Worm (Caenorhabditis elegans) whole organism, young adult: ENCODE results near the gene ncx-9.

Experiments
- B0261.1 ChIP-seq: sonication (generic microtip); optimal IDR thresholded peaks from 2 replicates; lab custom pipeline; 2016; ENCODE audit warnings: mild to moderate bottlenecking, missing genetic modification characterization, moderate library complexity, missing compliant biosample characterization
- C06A6.2 ChIP-seq: fragments of 200-800 bp; sonication (Bioruptor generic); conservative IDR thresholded peaks from 2 replicates; pipeline ENCODE4 v1.3.6; 2022; ENCODE audit warnings: missing genetic modification characterization, missing compliant biosample characterization
- D2030.7 ChIP-seq: fragments of 200-800 bp; sonication (Bioruptor generic); IDR thresholded peaks from 2 replicates; pipeline ENCODE4 v1.3.6; 2022; ENCODE audit warnings: missing genetic modification reagents, missing genetic modification characterization, missing compliant biosample characterization
- F10E7.11 ChIP-seq: sonication (generic microtip); optimal IDR thresholded peaks from 2 replicates; lab custom pipeline; 2017; ENCODE audit warnings: mild to moderate bottlenecking, missing genetic modification characterization, moderate library complexity, missing compliant biosample characterization
- F22D6.2 ChIP-seq: sonication (generic microtip); optimal IDR thresholded peaks from 2 replicates; lab custom pipeline; 2016; ENCODE audit warnings: mild to moderate bottlenecking, missing genetic modification characterization, missing compliant biosample characterization
- F49E8.2 ChIP-seq: sonication (generic microtip); optimal IDR thresholded peaks from 3 replicates; lab custom pipeline; 2017; ENCODE audit warnings: missing genetic modification characterization, mild to moderate bottlenecking, missing compliant biosample characterization, antibody characterized with exemption, moderate library complexity; ENCODE audit not compliant: insufficient read depth
- F52B5.7 ChIP-seq: sonication (generic microtip); optimal IDR thresholded peaks from 2 replicates; lab custom pipeline; 2016; ENCODE audit warnings: mild to moderate bottlenecking, missing genetic modification characterization, missing compliant biosample characterization
- F55B11.4 ChIP-seq: sonication (generic microtip); optimal IDR thresholded peaks from 2 replicates; lab custom pipeline; 2016; ENCODE audit warnings: missing compliant biosample characterization, missing genetic modification characterization, borderline replicate concordance; ENCODE audit not compliant: insufficient read depth
- Y53F4B.3 ChIP-seq: fragments of 200-800 bp; sonication (Bioruptor generic); IDR thresholded peaks from 2 replicates; pipeline ENCODE4 v1.3.6; 2022; ENCODE audit warnings: missing genetic modification reagents, missing genetic modification characterization, missing compliant biosample characterization
- Y53G8AR.9 ChIP-seq: fragments of 200-800 bp; sonication (Bioruptor generic); conservative IDR thresholded peaks from 2 replicates; pipeline ENCODE4 v1.3.6; 2022; ENCODE audit warnings: missing genetic modification reagents, missing genetic modification characterization, missing compliant biosample characterization
- ama-1 ChIP-seq, 3 experiments: fragments of 150-350 bp in 1 of 3; sonication (generic microtip) in 2 of 3; optimal IDR thresholded peaks; 2 replicates each; lab custom pipeline; 2014 to 2018; ENCODE audit warnings: missing biosample characterization in 2 of 3, missing genetic modification characterization in 2 of 3, missing genetic modification reagents in 2 of 3
- aptf-2 ChIP-seq: fragments of 200-800 bp; sonication (Bioruptor generic); conservative IDR thresholded peaks from 2 replicates; pipeline ENCODE4 v1.3.6; 2022; ENCODE audit warnings: missing genetic modification reagents, missing genetic modification characterization, missing compliant biosample characterization
- athp-1 ChIP-seq: sonication (generic microtip); optimal IDR thresholded peaks from 2 replicates; lab custom pipeline; 2017; ENCODE audit warnings: mild to moderate bottlenecking, missing genetic modification characterization, missing compliant biosample characterization
- bed-2 ChIP-seq: fragments of 200-800 bp; sonication (Bioruptor generic); IDR thresholded peaks from 2 replicates; pipeline ENCODE4 v1.3.6; 2022; ENCODE audit warnings: missing genetic modification reagents, missing genetic modification characterization, missing compliant biosample characterization
- ccch-3 ChIP-seq: fragments of 200-800 bp; sonication (Bioruptor generic); optimal IDR thresholded peaks from 2 replicates; lab custom pipeline; 2018; ENCODE audit warnings: mild to moderate bottlenecking, missing genetic modification characterization, missing compliant biosample characterization
- cebp-1 ChIP-seq, 2 experiments: fragments of 200-800 bp in 1 of 2; sonication (Bioruptor generic) in 1 of 2; sonication (generic microtip) in 1 of 2; IDR thresholded peaks in 1 of 2; optimal IDR thresholded peaks in 1 of 2; 2 replicates each; pipeline versions ENCODE4 v1.3.6 to Lab custom; 2017 to 2022; ENCODE audit warnings: missing compliant biosample characterization in 2 of 2, missing genetic modification characterization in 2 of 2, mild to moderate bottlenecking in 1 of 2, missing genetic modification reagents in 1 of 2, moderate library complexity in 1 of 2
- cebp-2 ChIP-seq: fragments of 200-800 bp; sonication (Bioruptor generic); IDR thresholded peaks from 2 replicates; pipeline ENCODE4 v1.3.6; 2022; ENCODE audit warnings: missing genetic modification characterization, missing compliant biosample characterization
- ceh-58 ChIP-seq: fragments of 200-800 bp; sonication (Bioruptor generic); IDR thresholded peaks from 2 replicates; pipeline ENCODE4 v1.3.6; 2022; ENCODE audit warnings: missing genetic modification characterization, missing compliant biosample characterization
- ceh-79 ChIP-seq: sonication (generic microtip); optimal IDR thresholded peaks from 2 replicates; lab custom pipeline; 2017; ENCODE audit warnings: mild to moderate bottlenecking, missing genetic modification characterization, missing compliant biosample characterization
- die-1 ChIP-seq: sonication (generic microtip); optimal IDR thresholded peaks from 2 replicates; lab custom pipeline; 2016; ENCODE audit warnings: missing genotype, mild to moderate bottlenecking, missing genetic modification characterization, missing compliant biosample characterization
- dox-1 ChIP-seq: fragments of 200-800 bp; sonication (Bioruptor generic); IDR thresholded peaks from 2 replicates; pipeline ENCODE4 v1.3.6; 2022; ENCODE audit warnings: missing genetic modification reagents, missing genetic modification characterization, missing compliant biosample characterization
- dpl-1 ChIP-seq: fragments of 150-350 bp; optimal IDR thresholded peaks from 2 replicates; lab custom pipeline; 2014; ENCODE audit warnings: missing biosample characterization, missing genetic modification reagents, missing genetic modification characterization
- efl-1 ChIP-seq: fragments of 150-350 bp; optimal IDR thresholded peaks from 2 replicates; lab custom pipeline; 2014; ENCODE audit warnings: missing biosample characterization, missing genetic modification reagents, missing genetic modification characterization
- egrh-3 ChIP-seq: fragments of 200-800 bp; sonication (Bioruptor generic); IDR thresholded peaks from 2 replicates; pipeline ENCODE4 v1.3.6; 2022; ENCODE audit warnings: missing genetic modification reagents, missing genetic modification characterization, missing compliant biosample characterization
- hlh-26 ChIP-seq: fragments of 200-800 bp; sonication (Bioruptor generic); conservative IDR thresholded peaks from 2 replicates; pipeline ENCODE4 v1.3.6; 2022; ENCODE audit warnings: missing genetic modification reagents, missing genetic modification characterization, missing compliant biosample characterization
- hmg-1.2 ChIP-seq: fragments of 200-800 bp; sonication (Bioruptor generic); IDR thresholded peaks from 2 replicates; pipeline ENCODE4 v1.3.6; 2022; ENCODE audit warnings: missing genetic modification reagents, missing genetic modification characterization, missing compliant biosample characterization
- lin-26 ChIP-seq: fragments of 200-800 bp; sonication (Bioruptor generic); IDR thresholded peaks from 2 replicates; pipeline ENCODE4 v1.3.6; 2022; ENCODE audit warnings: missing genetic modification reagents, missing genetic modification characterization, missing compliant biosample characterization
- lsl-1 ChIP-seq: fragments of 200-800 bp; sonication (Bioruptor generic); optimal IDR thresholded peaks from 2 replicates; lab custom pipeline; 2018; ENCODE audit warnings: mild to moderate bottlenecking, missing genetic modification characterization, moderate library complexity, missing compliant biosample characterization
- nfyb-1 ChIP-seq: fragments of 200-800 bp; sonication (Bioruptor generic); IDR thresholded peaks from 2 replicates; pipeline ENCODE4 v1.3.6; 2022; ENCODE audit warnings: missing genetic modification reagents, missing genetic modification characterization, missing compliant biosample characterization
- nhr-27 ChIP-seq: fragments of 200-800 bp; sonication (Bioruptor generic); optimal IDR thresholded peaks from 2 replicates; lab custom pipeline; 2018; ENCODE audit warnings: mild to moderate bottlenecking, missing genetic modification characterization, moderate library complexity, missing compliant biosample characterization
- snpc-3.4 ChIP-seq: sonication (generic microtip); optimal IDR thresholded peaks from 2 replicates; lab custom pipeline; 2017; ENCODE audit warnings: missing genetic modification characterization, mild to moderate bottlenecking, missing compliant biosample characterization, antibody characterized with exemption, moderate library complexity, missing genotype, missing genetic modification reagents
- snpc-4 ChIP-seq, 5 experiments: fragments of 150-350 bp in 1 of 5; sonication (generic microtip) in 4 of 5; optimal IDR thresholded peaks; 2 replicates each; lab custom pipeline; 2014 to 2018; ENCODE audit warnings: missing genetic modification characterization in 5 of 5, missing biosample characterization in 3 of 5, antibody characterized with exemption in 2 of 5, mild to moderate bottlenecking in 2 of 5, missing compliant biosample characterization in 2 of 5, missing genotype in 2 of 5, moderate library complexity in 2 of 5, missing genetic modification reagents in 1 of 5
- tbp1 ChIP-seq: fragments of 200-800 bp; sonication (Bioruptor generic); optimal IDR thresholded peaks from 2 replicates; lab custom pipeline; 2018; ENCODE audit warnings: mild to moderate bottlenecking, missing genetic modification characterization, missing compliant biosample characterization
- unc-62 ChIP-seq: fragments of 150-350 bp; optimal IDR thresholded peaks from 2 replicates; lab custom pipeline; 2014; ENCODE audit warnings: missing biosample characterization, missing genetic modification reagents, missing genetic modification characterization
- zfh-2 ChIP-seq: fragments of 200-800 bp; sonication (Bioruptor generic); conservative IDR thresholded peaks from 2 replicates; pipeline ENCODE4 v1.3.6; 2022; ENCODE audit warnings: missing genetic modification reagents, missing genetic modification characterization, missing compliant biosample characterization
- ztf-22 ChIP-seq: fragments of 200-800 bp; sonication (Bioruptor generic); optimal IDR thresholded peaks from 2 replicates; lab custom pipeline; 2018; ENCODE audit warnings: mild to moderate bottlenecking, missing genetic modification characterization, moderate library complexity, missing compliant biosample characterization
- ztf-3 ChIP-seq: fragments of 200-800 bp; sonication (Bioruptor generic); optimal IDR thresholded peaks from 2 replicates; lab custom pipeline; 2018; ENCODE audit warnings: mild to moderate bottlenecking, missing genetic modification characterization, missing compliant biosample characterization
- ztf-6 ChIP-seq: fragments of 200-800 bp; sonication (Bioruptor generic); IDR thresholded peaks from 2 replicates; pipeline ENCODE4 v1.3.6; 2022; ENCODE audit warnings: missing genetic modification reagents, missing genetic modification characterization, missing compliant biosample characterization

The ncx-9 gene

ce11 chrV:4963606-4964005, 31.4 kb downstream of the ncx-9 start (continued):
- TF ChIP-seq cebp-2 (GFP tag; lab: Robert Waterston, UW): no peak
- TF ChIP-seq nhr-27 (tag; lab: Kevin White, UChicago): no peak
- TF ChIP-seq aptf-2 (GFP tag; lab: Robert Waterston, UW): no peak
- no peak for TF ChIP-seq C06A6.2
- no peak for TF ChIP-seq ama-1 (optimal IDR thresholded peaks at IDR 0.05; lab: Kevin White, UChicago)
- no peak for TF ChIP-seq ama-1 (GFP tag; optimal IDR thresholded peaks at IDR 0.05; lab: Kevin White, UChicago)
- TF ChIP-seq lin-26: no peak
- no peak for TF ChIP-seq snpc-4 (GFP tag; optimal IDR thresholded peaks at IDR 0.05; lab: Kevin White, UChicago)
- peak in 1 of 4 experiments; percentile 39 for TF ChIP-seq snpc-4 (tag; optimal IDR thresholded peaks at IDR 0.05; lab: Kevin White, UChicago)
- no peak for TF ChIP-seq F22D6.2
- no peak for TF ChIP-seq B0261.1 (tag; lab: Kevin White, UChicago)
- peak; percentile 6 for TF ChIP-seq snpc-3.4 (tag; lab: Kevin White, UChicago)

ce11 chrV:4962968-4963367, 32.1 kb downstream of the ncx-9 start, which contains the start of gene tam-1:
Gene tam-1 (minus strand): TSS chrV:4963102.
- no peak for TF ChIP-seq cebp-1 (GFP tag; IDR thresholded peaks at IDR 0.05; lab: Robert Waterston, UW)
- peak; percentile 39 for TF ChIP-seq cebp-1 (tag; optimal IDR thresholded peaks at IDR 0.05; lab: Kevin White, UChicago)
- peak; percentile 20; the same call in 1 of the 2 replicates for TF ChIP-seq hmg-1.2 (GFP tag; lab: Robert Waterston, UW)
- no peak for TF ChIP-seq F55B11.4 (tag; lab: Kevin White, UChicago)

ce11 chrV:4960686-4961085, 34.4 kb downstream of the ncx-9 start:
- TF ChIP-seq hlh-26 (GFP tag; lab: Robert Waterston, UW): no peak
- TF ChIP-seq hmg-1.2 (GFP tag; lab: Robert Waterston, UW): no peak
- TF ChIP-seq zfh-2 (GFP tag; lab: Robert Waterston, UW): peak; percentile 65
- TF ChIP-seq nfyb-1: no peak
- TF ChIP-seq ztf-22 (GFP tag; lab: Kevin White, UChicago): no peak
- no peak for TF ChIP-seq snpc-3.4 (tag; lab: Kevin White, UChicago)
- TF ChIP-seq F55B11.4 (tag; lab: Kevin White, UChicago): no peak
- no peak for TF ChIP-seq bed-2 (GFP tag; lab: Robert Waterston, UW)
- TF ChIP-seq unc-62 (GFP tag; lab: Kevin White, UChicago): no peak
- 0 out of 2 replicates have a peak, but pooled peaks have one; percentile 16 for TF ChIP-seq dox-1 (GFP tag; lab: Robert Waterston, UW)
- TF ChIP-seq egrh-3: peak; percentile 5; the same call in 1 of the 2 replicates
- TF ChIP-seq Y53G8AR.9 (GFP tag; lab: Robert Waterston, UW): peak; percentile 25; the same call in 1 of the 2 replicates

ce11 chrV:4957619-4958018, 37.4 kb downstream of the ncx-9 start:
- TF ChIP-seq D2030.7 (GFP tag; lab: Robert Waterston, UW) (no peak), efl-1 (GFP tag; lab: Kevin White, UChicago) (no peak), F49E8.2 (no peak), athp-1 (tag; lab: Kevin White, UChicago) (no peak), ztf-3 (GFP tag; lab: Kevin White, UChicago) (no peak), ccch-3 (GFP tag; lab: Kevin White, UChicago) (no peak), ceh-79 (no peak), ztf-22 (GFP tag; lab: Kevin White, UChicago) (no peak), F10E7.11 (tag; lab: Kevin White, UChicago) (no peak), tbp1 (GFP tag; lab: Kevin White, UChicago) (no peak), die-1 (tag; lab: Kevin White, UChicago) (no peak), F55B11.4 (tag; lab: Kevin White, UChicago) (no peak), ztf-6 (no peak), ceh-58 (no peak), F52B5.7 (tag; lab: Kevin White, UChicago) (no peak), lsl-1 (GFP tag; lab: Kevin White, UChicago) (no peak), dpl-1 (no peak), Y53F4B.3 (GFP tag; lab: Robert Waterston, UW) (no peak)
- TF ChIP-seq, all 124 proteins: peak for 0
